Worm (Caenorhabditis elegans): ENCODE measurements around the gene Y37D8A.25.

The Y37D8A.25 gene

ce11 chrIII:12800529-12800928 lies 19.5 kb downstream of the Y37D8A.25 start:
- TF ChIP-seq ces-1 (GFP tag; optimal IDR thresholded peaks at IDR 0.05) (no peak), nhr-28 (tag; optimal IDR thresholded peaks at IDR 0.05) (peak; percentile 43), unc-130 (GFP tag; optimal IDR thresholded peaks at IDR 0.05) (no peak), mdl-1 (tag; optimal IDR thresholded peaks at IDR 0.05) (peak in 1 of 2 experiments; percentile 23), spr-1 (tag; optimal IDR thresholded peaks at IDR 0.05) (no peak), nhr-77 (tag; optimal IDR thresholded peaks at IDR 0.05) (no peak), hlh-11 (tag; optimal IDR thresholded peaks at IDR 0.05) (peak; percentile 68), hlh-30 (tag; optimal IDR thresholded peaks at IDR 0.05; ENCODE audit: insufficient read depth) (peak; percentile 51), mxl-3 (GFP tag; optimal IDR thresholded peaks at IDR 0.05) (peak; percentile 66)

ce11 chrIII:12798469-12798868 lies 21.6 kb downstream of the Y37D8A.25 start, which contains the start of gene agmo-1:
TSS of gene agmo-1 (minus strand) at chrIII:12798569.
- TF ChIP-seq ctbp-1 (GFP tag; IDR thresholded peaks at IDR 0.05), result no peak
- peak; percentile 9 for TF ChIP-seq nhr-28 (tag; optimal IDR thresholded peaks at IDR 0.05)
- TF ChIP-seq aly-2 (tag; optimal IDR thresholded peaks at IDR 0.05), result no peak
- TF ChIP-seq F49E8.2 (tag; optimal IDR thresholded peaks at IDR 0.05; ENCODE audit: borderline replicate concordance), result no peak
- no peak for TF ChIP-seq rbr-2 (tag; optimal IDR thresholded peaks at IDR 0.05)

- TF ChIP-seq F26F4.8 (GFP tag; conservative IDR thresholded peaks at IDR 0.05) (no peak), ceh-28 (tag; optimal IDR thresholded peaks at IDR 0.05) (peak; percentile 95), nhr-10 (tag; optimal IDR thresholded peaks at IDR 0.05) (no peak), zfp-2 (tag; optimal IDR thresholded peaks at IDR 0.05) (no peak), dmd-8 (GFP tag; IDR thresholded peaks at IDR 0.05) (no peak)
Measured at ce11 chrIII:12794200-12794599, 25.9 kb downstream of the Y37D8A.25 start.

ce11 chrIII:12789420-12789819 lies 30.6 kb downstream of the Y37D8A.25 start, which contains the start of gene BE10.1:
TSS of gene BE10.1 (minus strand) at chrIII:12789520.
- no peak for TF ChIP-seq set-16 (GFP tag; IDR thresholded peaks at IDR 0.05)
- no peak for TF ChIP-seq snpc-1.2 (GFP tag; IDR thresholded peaks at IDR 0.05)
- TF ChIP-seq skn-1 (tag; optimal IDR thresholded peaks at IDR 0.05), result no peak
- no peak for TF ChIP-seq attf-4 (tag; optimal IDR thresholded peaks at IDR 0.05)
- no peak for TF ChIP-seq ctbp-1 (GFP tag; IDR thresholded peaks at IDR 0.05)
- no peak for TF ChIP-seq pqm-1 (tag; optimal IDR thresholded peaks at IDR 0.05)

ce11 chrIII:12788239-12788638 lies 31.8 kb downstream of the Y37D8A.25 start:
- TF ChIP-seq spr-1 (tag; optimal IDR thresholded peaks at IDR 0.05), result no peak
- no peak for TF ChIP-seq ceh-62 (tag; optimal IDR thresholded peaks at IDR 0.05)
- no peak for TF ChIP-seq nhr-10 (tag; optimal IDR thresholded peaks at IDR 0.05)
- peak; percentile 68 for TF ChIP-seq aha-1 (tag)
- TF ChIP-seq egl-27 (tag; optimal IDR thresholded peaks at IDR 0.05), result no peak
- TF ChIP-seq nhr-41 (GFP tag; IDR thresholded peaks at IDR 0.05), result no peak
- TF ChIP-seq attf-4 (tag; optimal IDR thresholded peaks at IDR 0.05), result no peak
- TF ChIP-seq pha-4 (GFP tag; IDR thresholded peaks at IDR 0.05), result no peak
- TF ChIP-seq pha-4 (tag; optimal IDR thresholded peaks at IDR 0.05), result no peak
- TF ChIP-seq dve-1 (tag; optimal IDR thresholded peaks at IDR 0.05; ENCODE audit: insufficient read depth), result no peak
- no peak for TF ChIP-seq dmd-9 (GFP tag; IDR thresholded peaks at IDR 0.05)
- TF ChIP-seq hlh-30 (tag; optimal IDR thresholded peaks at IDR 0.05; ENCODE audit: insufficient read depth), result no peak
- no peak for TF ChIP-seq hlh-11 (tag; optimal IDR thresholded peaks at IDR 0.05)
- TF ChIP-seq Y75B8A.6 (GFP tag; IDR thresholded peaks at IDR 0.05), result no peak
- TF ChIP-seq duxl-1 (tag; optimal IDR thresholded peaks at IDR 0.05; ENCODE audit: poor library complexity), result no peak
- TF ChIP-seq ceh-32 (tag; optimal IDR thresholded peaks at IDR 0.05; ENCODE audit: poor library complexity), result no peak
- TF ChIP-seq set-16 (GFP tag; IDR thresholded peaks at IDR 0.05), result peak; percentile 67
- no peak for TF ChIP-seq daf-8 (GFP tag; IDR thresholded peaks at IDR 0.05)
